Fruit fly (Drosophila melanogaster): Measurements from ENCODE around the gene CG4558.

CG4558 gene

DNA sequence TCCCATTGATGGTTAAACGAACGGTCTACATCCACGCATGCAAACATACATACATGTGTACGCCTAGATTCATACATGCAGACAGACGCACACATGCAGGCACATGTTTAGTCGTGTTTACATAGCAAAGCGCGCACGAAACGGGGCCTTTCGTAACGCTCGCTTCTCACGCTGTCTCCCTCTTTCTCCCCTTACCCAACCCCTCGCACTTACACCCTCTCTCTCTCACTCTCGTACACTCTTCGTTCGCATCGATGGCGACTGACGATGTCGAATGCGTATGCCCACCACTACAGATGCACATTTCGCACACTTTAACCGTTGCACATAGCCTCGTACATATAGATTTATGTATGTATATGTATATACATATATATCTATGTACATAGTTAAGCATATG lies 16.5 kb downstream of the CG4558 start (continued):
- TF ChIP-seq ranshi (GFP tag; IDR thresholded peaks at IDR 0.05): no peak
- peak; percentile 81 for TF ChIP-seq CG10543 (GFP tag; optimal IDR thresholded peaks at IDR 0.05)
- peak; percentile 7 for TF ChIP-seq CG4707 (GFP tag; optimal IDR thresholded peaks at IDR 0.05)
- TF ChIP-seq CG32532 (GFP tag; IDR thresholded peaks at IDR 0.05): no peak
- peak; percentile 46 for TF ChIP-seq sqz (GFP tag; optimal IDR thresholded peaks at IDR 0.05)
- peak; percentile 20 for TF ChIP-seq CG34376 (GFP tag; optimal IDR thresholded peaks at IDR 0.05)
- no peak for TF ChIP-seq sens (GFP tag)
- no peak for TF ChIP-seq CG8388 (GFP tag; optimal IDR thresholded peaks at IDR 0.05)
- no peak for TF ChIP-seq CG9609 (GFP tag; optimal IDR thresholded peaks at IDR 0.05)
- TF ChIP-seq CG9876 (GFP tag; optimal IDR thresholded peaks at IDR 0.05): no peak
- TF ChIP-seq CG10209 (GFP tag; optimal IDR thresholded peaks at IDR 0.05): no peak
- 0 out of 3 replicates have a peak, but pooled peaks have one; percentile 17 for TF ChIP-seq row (GFP tag; IDR thresholded peaks at IDR 0.05)
- TF ChIP-seq Taf1 (GFP tag; IDR thresholded peaks at IDR 0.05): no peak
- no peak for TF ChIP-seq Gsc (GFP tag; IDR thresholded peaks at IDR 0.05)
- TF ChIP-seq zfh2 (GFP tag; optimal IDR thresholded peaks at IDR 0.05): no peak
- TF ChIP-seq Trl (optimal IDR thresholded peaks at IDR 0.05): peak; percentile 16 to 26
- no peak for TF ChIP-seq Trl (GFP tag; optimal IDR thresholded peaks at IDR 0.05)
- no peak for TF ChIP-seq CG10267 (tag; optimal IDR thresholded peaks at IDR 0.05)
- no peak for TF ChIP-seq lbe (GFP tag; optimal IDR thresholded peaks at IDR 0.05)
- TF ChIP-seq CG16779 (GFP tag; IDR thresholded peaks at IDR 0.05): no peak
- no peak for TF ChIP-seq Oli (tag; optimal IDR thresholded peaks at IDR 0.05)
- TF ChIP-seq CG9797 (GFP tag; optimal IDR thresholded peaks at IDR 0.05): no peak
- TF ChIP-seq Dek (tag; optimal IDR thresholded peaks at IDR 0.05): no peak
- TF ChIP-seq abd-A (tag; optimal IDR thresholded peaks at IDR 0.05): peak; percentile 65
- peak; percentile 21 for TF ChIP-seq nerfin-1 (tag; optimal IDR thresholded peaks at IDR 0.05)
- peak; percentile 43; the same call in 1 of the 3 replicates for TF ChIP-seq ci (GFP tag; IDR thresholded peaks at IDR 0.05)
- TF ChIP-seq CG8765 (GFP tag; IDR thresholded peaks at IDR 0.05): no peak
- TF ChIP-seq sisA (GFP tag; IDR thresholded peaks at IDR 0.05): no peak
- TF ChIP-seq CG15269 (tag; optimal IDR thresholded peaks at IDR 0.05): no peak
- no peak for TF ChIP-seq Ets65A (GFP tag)
- no peak for TF ChIP-seq Dbx (GFP tag; IDR thresholded peaks at IDR 0.05)
- TF ChIP-seq fu2 (GFP tag; optimal IDR thresholded peaks at IDR 0.05): no peak
- no peak for TF ChIP-seq CG2120 (GFP tag; optimal IDR thresholded peaks at IDR 0.05)
- no peak for TF ChIP-seq wek (GFP tag; optimal IDR thresholded peaks at IDR 0.05)
- peak; percentile 100 for TF ChIP-seq CG1233 (GFP tag; optimal IDR thresholded peaks at IDR 0.05)
- TF ChIP-seq CG7556 (GFP tag; optimal IDR thresholded peaks at IDR 0.05): no peak
- TF ChIP-seq CG3065 (GFP tag; optimal IDR thresholded peaks at IDR 0.05): no peak
- TF ChIP-seq caup (GFP tag; optimal IDR thresholded peaks at IDR 0.05; ENCODE audit: severe bottlenecking): peak; percentile 7
- TF ChIP-seq NC2α (GFP tag; optimal IDR thresholded peaks at IDR 0.05): no peak
- 0 out of 2 replicates have a peak, but pooled peaks have one; percentile 28 for TF ChIP-seq sob (GFP tag; IDR thresholded peaks at IDR 0.05)
- no peak for TF ChIP-seq CG13287 (GFP tag; IDR thresholded peaks at IDR 0.05; ENCODE audit: partially characterized antibody)
- no peak for TF ChIP-seq slou (GFP tag; optimal IDR thresholded peaks at IDR 0.05)
- TF ChIP-seq pros (GFP tag; optimal IDR thresholded peaks at IDR 0.05): peak; percentile 77
- TF ChIP-seq vvl (GFP tag; IDR thresholded peaks at IDR 0.05): peak; percentile 21; the same call in 1 of the 2 replicates
- TF ChIP-seq CG33557 (GFP tag; optimal IDR thresholded peaks at IDR 0.05): peak; percentile 14
- peak in 1 of 2 experiments; percentile 65 for TF ChIP-seq Pdp1 (GFP tag; optimal IDR thresholded peaks at IDR 0.05)
- TF ChIP-seq CG11504 (tag; optimal IDR thresholded peaks at IDR 0.05): no peak
- peak; percentile 9 for TF ChIP-seq cwo (GFP tag; optimal IDR thresholded peaks at IDR 0.05)
- no peak for TF ChIP-seq CG17912 (GFP tag; optimal IDR thresholded peaks at IDR 0.05)
- no peak for TF ChIP-seq Mrtf (GFP tag; IDR thresholded peaks at IDR 0.05)
- no peak for TF ChIP-seq CG31365 (tag; optimal IDR thresholded peaks at IDR 0.05)
- no peak for TF ChIP-seq ac (GFP tag; optimal IDR thresholded peaks at IDR 0.05)

Measured in whole organism, embryonic.